Worm (Caenorhabditis elegans): Measurements from ENCODE around the gene sre-12.

DNA sequence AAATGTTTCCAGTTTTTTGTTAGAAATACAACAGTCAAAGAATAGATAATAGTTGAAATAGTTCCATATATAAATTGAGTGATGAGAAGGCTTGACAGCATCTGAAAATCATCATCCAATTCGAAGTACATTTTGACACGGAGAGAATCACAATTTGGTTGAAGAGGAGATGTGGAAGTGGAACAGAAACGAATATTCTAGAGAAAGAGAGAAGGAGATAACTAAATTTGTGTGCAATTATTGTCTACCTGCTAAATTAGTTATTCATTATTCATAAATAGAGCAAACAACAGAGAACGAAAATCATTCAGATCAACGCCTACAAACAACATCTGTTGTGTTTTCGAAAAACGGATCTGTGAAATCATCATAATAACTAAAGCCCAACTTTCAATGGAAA lies 25.1 kb downstream of the sre-12 start, which contains the start of gene srg-31:
- no peak for TF ChIP-seq ama-1 (optimal IDR thresholded peaks at IDR 0.05)
- no peak for TF ChIP-seq unc-39 (tag; optimal IDR thresholded peaks at IDR 0.05)

Data from whole organism, L2 larva.